Worm (Caenorhabditis elegans) whole organism, late embryonic: ENCODE results near the gene T07H3.8.

ENCODE experiments used
- Y22D7AL.16 ChIP-seq: sonication (generic microtip); optimal IDR thresholded peaks from 2 replicates; lab custom pipeline; 2016; ENCODE audit warnings: missing genetic modification characterization, missing compliant biosample characterization
- ama-1 ChIP-seq: fragments of 150-350 bp; optimal IDR thresholded peaks from 2 replicates; lab custom pipeline; 2014
- ceh-9 ChIP-seq: sonication (generic microtip); optimal IDR thresholded peaks from 2 replicates; lab custom pipeline; 2016; ENCODE audit warnings: mild to moderate bottlenecking, missing genetic modification characterization, inconsistent platforms, missing compliant biosample characterization
- dve-1 ChIP-seq: sonication (generic microtip); optimal IDR thresholded peaks from 2 replicates; lab custom pipeline; 2017; ENCODE audit warnings: antibody characterized with exemption, mild to moderate bottlenecking, missing genetic modification characterization, missing compliant biosample characterization
- ets-4 ChIP-seq: sonication (generic microtip); optimal IDR thresholded peaks from 2 replicates; lab custom pipeline; 2016; ENCODE audit warnings: missing genetic modification characterization, missing compliant biosample characterization
- npax-4 ChIP-seq: sonication (generic microtip); optimal IDR thresholded peaks from 2 replicates; lab custom pipeline; 2016; ENCODE audit warnings: missing genetic modification characterization, missing compliant biosample characterization
- sox-4 ChIP-seq: sonication (generic microtip); optimal IDR thresholded peaks from 2 replicates; lab custom pipeline; 2017; ENCODE audit warnings: mild to moderate bottlenecking, missing genetic modification characterization, inconsistent platforms, missing compliant biosample characterization

ce11 chrII:1538589-1538988 is 47.8 kb upstream of the T07H3.8 start, which contains the start of gene fbxb-44:
- TF ChIP-seq dve-1 (tag; lab: Kevin White, UChicago), result no peak
- no peak for TF ChIP-seq sox-4 (tag; lab: Kevin White, UChicago)
- no peak for TF ChIP-seq Y22D7AL.16
- TF ChIP-seq ama-1, result no peak
- no peak for TF ChIP-seq ets-4 (tag; lab: Kevin White, UChicago)
- TF ChIP-seq npax-4 (tag; lab: Kevin White, UChicago), result no peak
- no peak for TF ChIP-seq ceh-9 (tag; lab: Kevin White, UChicago)
